Worm (Caenorhabditis elegans): ENCODE measurements around the gene M28.10.

DNA sequence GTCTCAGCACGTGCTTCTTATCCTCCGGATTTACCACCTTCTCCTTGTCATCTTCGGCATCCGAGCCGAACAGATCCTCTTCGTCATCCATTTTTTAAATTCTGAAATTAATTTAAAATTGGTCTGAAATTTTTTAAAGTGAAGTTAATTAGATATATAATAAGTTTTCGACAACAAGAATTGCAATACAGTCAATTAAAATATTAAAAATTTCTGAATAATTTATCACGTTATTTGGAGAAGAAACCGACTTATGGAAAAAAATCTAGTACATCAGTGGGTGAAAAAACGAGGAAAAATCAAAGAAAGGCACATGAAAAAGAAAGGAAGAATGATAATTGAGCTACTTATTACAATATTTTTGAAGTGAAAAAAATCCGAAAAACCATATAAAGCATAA, 41.8 kb upstream of the M28.10 start, which contains the start of gene taf-13:
- no peak for TF ChIP-seq duxl-1 (tag; optimal IDR thresholded peaks at IDR 0.05; ENCODE audit: poor library complexity)
- no peak for TF ChIP-seq lin-39 (tag; optimal IDR thresholded peaks at IDR 0.05)
- TF ChIP-seq ceh-28 (tag; optimal IDR thresholded peaks at IDR 0.05) = no peak
- no peak for TF ChIP-seq ztf-11 (tag; optimal IDR thresholded peaks at IDR 0.05)
- no peak for TF ChIP-seq unc-62 (GFP tag; optimal IDR thresholded peaks at IDR 0.05 in 1 of 2)
- no peak for TF ChIP-seq unc-62 (tag; optimal IDR thresholded peaks at IDR 0.05)
- TF ChIP-seq pqm-1 (tag; optimal IDR thresholded peaks at IDR 0.05) = no peak
- TF ChIP-seq nhr-237 (tag; optimal IDR thresholded peaks at IDR 0.05) = no peak
